Fruit fly (Drosophila melanogaster): ENCODE results near the gene Aplip1.

The Aplip1 gene

dm6 chr3L:1151691-1152090, 44.4 kb upstream of the Aplip1 start (continued):
- TF ChIP-seq CG2678 (tag; optimal IDR thresholded peaks at IDR 0.05) (peak; percentile 64), CG14965 (GFP tag; optimal IDR thresholded peaks at IDR 0.05; ENCODE audit: borderline replicate concordance) (no peak), CG12236 (GFP tag; optimal IDR thresholded peaks at IDR 0.05) (no peak), CG18619 (GFP tag; optimal IDR thresholded peaks at IDR 0.05) (peak; percentile 37), nerfin-2 (GFP tag; IDR thresholded peaks at IDR 0.05; ENCODE audit: partially characterized antibody) (no peak), sisA (GFP tag; IDR thresholded peaks at IDR 0.05) (peak; percentile 57; the same call in 1 of the 2 replicates), Bteb2 (GFP tag; optimal IDR thresholded peaks at IDR 0.05) (peak; percentile 6), Fer2 (tag; optimal IDR thresholded peaks at IDR 0.05) (no peak), Rfx (GFP tag; IDR thresholded peaks at IDR 0.05) (peak; percentile 84), run (tag; optimal IDR thresholded peaks at IDR 0.05) (no peak), CG12769 (tag; optimal IDR thresholded peaks at IDR 0.05) (peak; percentile 35), en (GFP tag; optimal IDR thresholded peaks at IDR 0.05) (no peak), Six4 (GFP tag; optimal IDR thresholded peaks at IDR 0.05) (peak; percentile 30), dysf (GFP tag; IDR thresholded peaks at IDR 0.05) (peak; percentile 71), CrebB (tag; optimal IDR thresholded peaks at IDR 0.05) (no peak), sens (GFP tag) (peak; percentile 79), Spps (tag; optimal IDR thresholded peaks at IDR 0.05) (no peak), Sox100B (GFP tag; optimal IDR thresholded peaks at IDR 0.05) (peak; percentile 23), gro (GFP tag; optimal IDR thresholded peaks at IDR 0.05) (no peak), br (optimal IDR thresholded peaks at IDR 0.05) (no peak), phol (tag; optimal IDR thresholded peaks at IDR 0.05) (peak; percentile 40), CG32532 (GFP tag; IDR thresholded peaks at IDR 0.05) (peak; percentile 76; the same call in 1 of the 2 replicates), CG10209 (GFP tag; optimal IDR thresholded peaks at IDR 0.05) (peak; percentile 30), CG8359 (GFP tag; optimal IDR thresholded peaks at IDR 0.05; ENCODE audit: borderline replicate concordance) (no peak), CG3163 (GFP tag; optimal IDR thresholded peaks at IDR 0.05) (no peak), caup (GFP tag; optimal IDR thresholded peaks at IDR 0.05; ENCODE audit: severe bottlenecking) (peak; percentile 31), emc (GFP tag; optimal IDR thresholded peaks at IDR 0.05) (no peak), CG9727 (GFP tag; optimal IDR thresholded peaks at IDR 0.05) (peak; percentile 52), CG3847 (GFP tag; IDR thresholded peaks at IDR 0.05) (no peak), tap (tag; optimal IDR thresholded peaks at IDR 0.05) (peak; percentile 32), CG15073 (GFP tag; optimal IDR thresholded peaks at IDR 0.05) (no peak), dan (GFP tag; IDR thresholded peaks at IDR 0.05) (no peak), CG6689 (GFP tag; IDR thresholded peaks at IDR 0.05) (0 out of 2 replicates have a peak, but pooled peaks have one; percentile 28), CG2712 (tag; optimal IDR thresholded peaks at IDR 0.05) (peak; percentile 61), nmo (GFP tag; optimal IDR thresholded peaks at IDR 0.05) (peak; percentile 47), CG4282 (GFP tag; optimal IDR thresholded peaks at IDR 0.05) (no peak), CG32772 (GFP tag; IDR thresholded peaks at IDR 0.05) (0 out of 2 replicates have a peak, but pooled peaks have one; percentile 33), CG5245 (GFP tag; optimal IDR thresholded peaks at IDR 0.05) (no peak), CG16779 (GFP tag; IDR thresholded peaks at IDR 0.05) (no peak), tio (GFP tag; optimal IDR thresholded peaks at IDR 0.05) (no peak), CG12744 (GFP tag; optimal IDR thresholded peaks at IDR 0.05) (no peak), CG3838 (GFP tag; optimal IDR thresholded peaks at IDR 0.05) (no peak), gt (GFP tag; IDR thresholded peaks at IDR 0.05) (no peak), pnt (GFP tag; optimal IDR thresholded peaks at IDR 0.05) (no peak), HmgZ (tag; optimal IDR thresholded peaks at IDR 0.05) (peak; percentile 16), CG8944 (GFP tag; optimal IDR thresholded peaks at IDR 0.05) (no peak), CG13296 (GFP tag; optimal IDR thresholded peaks at IDR 0.05) (peak; percentile 30), CG10267 (tag; optimal IDR thresholded peaks at IDR 0.05) (no peak), Taf1 (GFP tag; IDR thresholded peaks at IDR 0.05) (0 out of 2 replicates have a peak, but pooled peaks have one; percentile 24), Hand (GFP tag; optimal IDR thresholded peaks at IDR 0.05) (peak; percentile 5), CG4424 (GFP tag; optimal IDR thresholded peaks at IDR 0.05) (peak; percentile 30), CG13123 (GFP tag; optimal IDR thresholded peaks at IDR 0.05) (no peak)

Data from whole organism, embryonic.